Worm (Caenorhabditis elegans) whole organism, late embryonic: ENCODE results near the gene srx-120.

ENCODE experiments used
- ama-1 ChIP-seq: fragments of 150-350 bp; optimal IDR thresholded peaks from 2 replicates; lab custom pipeline; 2014
- ceh-34 ChIP-seq: sonication (generic microtip); optimal IDR thresholded peaks from 2 replicates; lab custom pipeline; 2016; ENCODE audit warnings: mild to moderate bottlenecking, missing genetic modification characterization, missing compliant biosample characterization

DNA sequence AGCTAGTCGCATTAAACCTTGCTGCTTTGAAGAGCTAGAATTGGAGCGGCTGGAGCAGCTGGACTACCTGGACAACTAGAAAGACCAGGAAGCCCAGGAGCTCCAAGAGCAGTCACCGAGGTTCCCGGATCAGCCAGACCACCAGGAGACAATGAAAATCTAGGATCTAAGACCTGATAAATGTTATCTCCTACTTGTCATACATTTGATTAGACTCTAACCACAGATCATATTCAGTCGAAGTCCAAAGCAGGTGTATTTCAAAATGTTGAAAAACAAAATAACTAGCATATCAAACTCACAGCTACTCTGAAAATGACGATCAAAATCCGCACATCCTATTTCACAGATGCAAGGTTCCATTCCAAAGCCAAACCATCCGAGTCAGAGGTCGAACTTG, 39.1 kb upstream of the srx-120 start, which contains the start of gene srz-6:
- no peak for TF ChIP-seq ceh-34 (tag; lab: Kevin White, UChicago)
- no peak for TF ChIP-seq ama-1
